Worm (Caenorhabditis elegans) whole organism, midembryonic: ENCODE results near the gene Y43F8C.6.

ENCODE experiments used
- T22C8.4 ChIP-seq: fragments of 200-800 bp; sonication (Bioruptor generic); IDR thresholded peaks from 2 replicates; pipeline ENCODE4 v1.3.6; 2022; ENCODE audit warnings: missing genetic modification characterization, missing compliant biosample characterization
- cog-1 ChIP-seq: sonication (generic microtip); optimal IDR thresholded peaks from 2 replicates; lab custom pipeline; 2016; ENCODE audit warnings: missing genetic modification characterization, missing compliant biosample characterization
- flt-1 ChIP-seq: fragments of 200-800 bp; sonication (Bioruptor generic); IDR thresholded peaks from 2 replicates; pipeline ENCODE4 v1.3.6; 2022; ENCODE audit warnings: missing genetic modification characterization, missing compliant biosample characterization
- med-1 ChIP-seq: sonication (generic microtip); optimal IDR thresholded peaks from 2 replicates; lab custom pipeline; 2017; ENCODE audit warnings: missing genetic modification characterization, mild to moderate bottlenecking, missing compliant biosample characterization, antibody characterized with exemption, missing genetic modification reagents; ENCODE audit not compliant: insufficient read depth
- ref-1 ChIP-seq: fragments of 200-800 bp; sonication (Bioruptor generic); conservative IDR thresholded peaks from 2 replicates; pipeline ENCODE4 v1.3.6; 2022; ENCODE audit warnings: missing genetic modification reagents, missing genetic modification characterization, missing compliant biosample characterization
- tab-1 ChIP-seq: fragments of 200-800 bp; sonication (Bioruptor generic); IDR thresholded peaks from 2 replicates; pipeline ENCODE4 v1.3.6; 2022; ENCODE audit warnings: missing genetic modification characterization, missing compliant biosample characterization
- ztf-29 ChIP-seq: fragments of 200-800 bp; sonication (Bioruptor generic); IDR thresholded peaks from 2 replicates; pipeline ENCODE4 v1.3.6; 2022; ENCODE audit warnings: missing genetic modification reagents, missing genetic modification characterization, missing compliant biosample characterization

DNA sequence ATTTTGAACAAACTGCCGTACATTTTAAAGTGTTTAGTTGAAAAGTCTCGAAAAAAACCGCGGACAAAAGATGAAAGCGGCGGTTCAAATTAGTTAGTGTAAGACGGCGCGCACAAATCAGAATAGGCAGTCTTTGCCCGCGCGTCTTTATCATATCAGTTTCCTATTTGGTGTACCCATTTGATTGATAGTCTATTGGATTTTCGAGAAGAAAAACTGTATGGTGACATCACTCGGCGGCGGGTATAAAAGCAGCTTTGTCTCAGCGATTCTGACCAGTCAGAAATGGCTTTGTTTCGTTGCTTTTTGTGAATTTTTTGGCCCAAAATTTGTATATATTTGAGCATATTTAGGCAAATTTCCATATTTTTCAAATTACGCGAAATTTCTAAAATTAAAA is 32.0 kb downstream of the Y43F8C.6 start:
- TF ChIP-seq ref-1 (GFP tag; lab: Robert Waterston, UW) (no peak), T22C8.4 (GFP tag; lab: Robert Waterston, UW) (no peak), cog-1 (tag; lab: Kevin White, UChicago) (no peak), flt-1 (GFP tag; lab: Robert Waterston, UW) (no peak), ztf-29 (GFP tag; lab: Robert Waterston, UW) (no peak), med-1 (GFP tag; lab: Kevin White, UChicago) (no peak), tab-1 (GFP tag; lab: Robert Waterston, UW) (no peak)
